Worm (Caenorhabditis elegans) whole organism, L4 larva: Measurements from ENCODE around the gene C55A6.10.

Source experiments
- F44E2.7 ChIP-seq: fragments of 200-800 bp; sonication (Bioruptor generic); IDR thresholded peaks from 2 replicates; pipeline ENCODE4 v2.1.2; 2022; ENCODE audit warnings: missing genetic modification characterization, missing compliant biosample characterization
- T20F7.1 ChIP-seq: fragments of 200-800 bp; sonication (Bioruptor generic); optimal IDR thresholded peaks from 2 replicates; lab custom pipeline; 2018; ENCODE audit warnings: mild to moderate bottlenecking, missing genetic modification characterization, missing compliant biosample characterization
- Y105C5A.15 ChIP-seq: fragments of 200-800 bp; sonication (Bioruptor generic); IDR thresholded peaks from 2 replicates; pipeline ENCODE4 v1.3.6; 2022; ENCODE audit warnings: missing genetic modification characterization, missing compliant biosample characterization
- Y48G9A.11 ChIP-seq: fragments of 200-800 bp; sonication (Bioruptor generic); IDR thresholded peaks from 2 replicates; pipeline ENCODE4 v1.3.6; 2022; ENCODE audit warnings: missing genetic modification reagents, missing genetic modification characterization, missing compliant biosample characterization
- ZK546.5 ChIP-seq, 2 experiments: sonication (generic microtip); optimal IDR thresholded peaks; 2 replicates each; lab custom pipeline; 2017; ENCODE audit warnings: missing biosample characterization in 2 of 2, missing genetic modification characterization in 2 of 2
- aly-2 ChIP-seq: sonication (generic microtip); optimal IDR thresholded peaks from 2 replicates; lab custom pipeline; 2018; ENCODE audit warnings: missing biosample characterization, missing genetic modification characterization
- ceh-20 ChIP-seq: fragments of 200-800 bp; sonication (Bioruptor generic); IDR thresholded peaks from 2 replicates; pipeline ENCODE4 v1.3.6; 2022; ENCODE audit warnings: missing genetic modification reagents, missing genetic modification characterization, missing compliant biosample characterization
- ceh-62 ChIP-seq: sonication (generic microtip); optimal IDR thresholded peaks from 2 replicates; lab custom pipeline; 2017; ENCODE audit warnings: missing biosample characterization, missing genetic modification characterization
- ceh-82 ChIP-seq: sonication (generic microtip); optimal IDR thresholded peaks from 2 replicates; lab custom pipeline; 2017; ENCODE audit warnings: missing biosample characterization, missing genetic modification characterization
- ces-1 ChIP-seq: fragments of 150-350 bp; sonication (generic microtip); optimal IDR thresholded peaks from 4 replicates; lab custom pipeline; 2014; ENCODE audit warnings: missing biosample characterization, missing genetic modification reagents, missing genetic modification characterization
- cey-2 ChIP-seq: sonication (generic microtip); optimal IDR thresholded peaks from 3 replicates; lab custom pipeline; 2017; ENCODE audit warnings: missing genetic modification characterization, mild to moderate bottlenecking, missing compliant biosample characterization, antibody characterized with exemption, borderline replicate concordance; ENCODE audit not compliant: insufficient read depth
- ctbp-1 ChIP-seq: fragments of 200-800 bp; sonication (Bioruptor generic); IDR thresholded peaks from 2 replicates; pipeline ENCODE4 v1.3.6; 2022; ENCODE audit warnings: missing genetic modification reagents, missing genetic modification characterization, missing compliant biosample characterization
- daf-12 ChIP-seq: fragments of 150-350 bp; optimal IDR thresholded peaks from 2 replicates; lab custom pipeline; 2014; ENCODE audit warnings: missing biosample characterization, missing genetic modification reagents, missing genetic modification characterization
- daf-16 ChIP-seq, 3 experiments: sonication (generic microtip); optimal IDR thresholded peaks; 2 replicates each; lab custom pipeline; 2016 to 2017; ENCODE audit warnings: missing genetic modification characterization in 3 of 3, missing genetic modification reagents in 3 of 3, mild to moderate bottlenecking in 2 of 3, missing compliant biosample characterization in 2 of 3, missing biosample characterization in 1 of 3, moderate library complexity in 1 of 3
- daf-19 ChIP-seq: fragments of 200-800 bp; sonication (Bioruptor generic); conservative IDR thresholded peaks from 2 replicates; pipeline ENCODE4 v1.3.6; 2022; ENCODE audit warnings: missing genetic modification characterization, missing compliant biosample characterization
- daf-8 ChIP-seq: fragments of 200-800 bp; sonication (Bioruptor generic); IDR thresholded peaks from 2 replicates; pipeline ENCODE4 v1.3.6; 2022; ENCODE audit warnings: missing genetic modification characterization, missing compliant biosample characterization
- dmd-6 ChIP-seq: fragments of 200-800 bp; sonication (Bioruptor generic); IDR thresholded peaks from 2 replicates; pipeline ENCODE4 v1.3.6; 2022; ENCODE audit warnings: missing genetic modification reagents, missing genetic modification characterization, missing compliant biosample characterization
- duxl-1 ChIP-seq: sonication (generic microtip); optimal IDR thresholded peaks from 2 replicates; lab custom pipeline; 2016; ENCODE audit warnings: mild to moderate bottlenecking, missing genetic modification characterization, moderate library complexity, missing compliant biosample characterization; ENCODE audit not compliant: poor library complexity
- egl-43 ChIP-seq: fragments of 200-800 bp; sonication (Bioruptor generic); IDR thresholded peaks from 2 replicates; pipeline ENCODE4 v1.3.6; 2022; ENCODE audit warnings: missing genetic modification reagents, missing genetic modification characterization, missing compliant biosample characterization
- gei-8 ChIP-seq: fragments of 200-800 bp; sonication (Bioruptor generic); optimal IDR thresholded peaks from 2 replicates; lab custom pipeline; 2018; ENCODE audit warnings: mild to moderate bottlenecking, missing genetic modification characterization, missing compliant biosample characterization
- hif-1 ChIP-seq, 2 experiments: sonication (generic microtip); optimal IDR thresholded peaks; 2 replicates each; lab custom pipeline; 2016 to 2017; ENCODE audit warnings: missing compliant biosample characterization in 2 of 2, missing genetic modification characterization in 2 of 2, missing genetic modification reagents in 2 of 2, missing genotype in 2 of 2, mild to moderate bottlenecking in 1 of 2
- hlh-30 ChIP-seq: sonication (generic microtip); optimal IDR thresholded peaks from 2 replicates; lab custom pipeline; 2017; ENCODE audit warnings: antibody characterized with exemption, mild to moderate bottlenecking, missing genetic modification characterization, missing compliant biosample characterization; ENCODE audit not compliant: insufficient read depth
- lim-7 ChIP-seq: fragments of 200-800 bp; sonication (Bioruptor generic); IDR thresholded peaks from 2 replicates; pipeline ENCODE4 v1.3.6; 2022; ENCODE audit warnings: missing genetic modification characterization, missing compliant biosample characterization
- lin-1 ChIP-seq: fragments of 200-800 bp; sonication (Bioruptor generic); IDR thresholded peaks from 2 replicates; pipeline ENCODE4 v1.3.6; 2022; ENCODE audit warnings: missing genetic modification reagents, missing genetic modification characterization, missing compliant biosample characterization
- lin-15B ChIP-seq: fragments of 150-350 bp; sonication (generic microtip); optimal IDR thresholded peaks from 3 replicates; lab custom pipeline; 2014; ENCODE audit warnings: missing biosample characterization, missing genetic modification characterization
- lin-29 ChIP-seq: fragments of 200-800 bp; sonication (Bioruptor generic); IDR thresholded peaks from 2 replicates; pipeline ENCODE4 v1.3.6; 2022; ENCODE audit warnings: missing genetic modification reagents, missing genetic modification characterization, missing compliant biosample characterization
- lin-39 ChIP-seq: fragments of 150-350 bp; optimal IDR thresholded peaks from 2 replicates; lab custom pipeline; 2014; ENCODE audit warnings: missing biosample characterization, missing genetic modification reagents, missing genetic modification characterization
- lir-3 ChIP-seq: sonication (generic microtip); optimal IDR thresholded peaks from 2 replicates; lab custom pipeline; 2016; ENCODE audit warnings: mild to moderate bottlenecking, missing genetic modification characterization, missing compliant biosample characterization
- madf-5 ChIP-seq, 2 experiments: fragments of 200-800 bp; sonication (Bioruptor generic); IDR thresholded peaks; 2 replicates each; pipeline ENCODE4 v1.3.6; 2022; ENCODE audit warnings: missing compliant biosample characterization in 2 of 2, missing genetic modification characterization in 2 of 2
- mdt-29 ChIP-seq: fragments of 200-800 bp; sonication (Bioruptor generic); IDR thresholded peaks from 2 replicates; pipeline ENCODE4 v1.3.6; 2022; ENCODE audit warnings: missing genetic modification reagents, missing genetic modification characterization, missing compliant biosample characterization
- mep-1 ChIP-seq: fragments of 150-350 bp; sonication (generic microtip); optimal IDR thresholded peaks from 3 replicates; lab custom pipeline; 2014; ENCODE audit warnings: missing biosample characterization, missing genetic modification characterization
- mxl-3 ChIP-seq: fragments of 200-800 bp; sonication (Bioruptor generic); optimal IDR thresholded peaks from 2 replicates; lab custom pipeline; 2018; ENCODE audit warnings: mild to moderate bottlenecking, missing genetic modification characterization, missing compliant biosample characterization
- nhr-10 ChIP-seq: fragments of 150-350 bp; optimal IDR thresholded peaks from 2 replicates; lab custom pipeline; 2014; ENCODE audit warnings: missing biosample characterization, missing genetic modification characterization
- nhr-102 ChIP-seq: sonication (generic microtip); optimal IDR thresholded peaks from 2 replicates; lab custom pipeline; 2016; ENCODE audit warnings: mild to moderate bottlenecking, missing genetic modification characterization, moderate library complexity, missing compliant biosample characterization
- nhr-11 ChIP-seq: fragments of 150-350 bp; optimal IDR thresholded peaks from 2 replicates; lab custom pipeline; 2014; ENCODE audit warnings: missing biosample characterization, missing genetic modification characterization
- nhr-111 ChIP-seq: fragments of 200-800 bp; sonication (Bioruptor generic); optimal IDR thresholded peaks from 2 replicates; lab custom pipeline; 2018; ENCODE audit warnings: mild to moderate bottlenecking, missing genetic modification characterization, missing compliant biosample characterization
- nhr-25 ChIP-seq: sonication (generic microtip); optimal IDR thresholded peaks from 2 replicates; lab custom pipeline; 2017; ENCODE audit warnings: missing genetic modification characterization, mild to moderate bottlenecking, missing compliant biosample characterization, antibody characterized with exemption, moderate library complexity, borderline replicate concordance; ENCODE audit not compliant: insufficient read depth
- nhr-28 ChIP-seq: fragments of 150-350 bp; optimal IDR thresholded peaks from 2 replicates; lab custom pipeline; 2014; ENCODE audit warnings: missing biosample characterization, missing genetic modification characterization
- nhr-41 ChIP-seq: fragments of 200-800 bp; sonication (Bioruptor generic); IDR thresholded peaks from 2 replicates; pipeline ENCODE4 v1.3.6; 2022; ENCODE audit warnings: missing genetic modification reagents, missing genetic modification characterization, missing compliant biosample characterization
- nhr-42 ChIP-seq: fragments of 200-800 bp; sonication (Bioruptor generic); IDR thresholded peaks from 2 replicates; pipeline ENCODE4 v1.3.6; 2022; ENCODE audit warnings: missing genetic modification characterization, missing compliant biosample characterization
- nhr-48 ChIP-seq: sonication (generic microtip); optimal IDR thresholded peaks from 2 replicates; lab custom pipeline; 2016; ENCODE audit warnings: mild to moderate bottlenecking, missing genetic modification characterization, missing compliant biosample characterization
- nhr-76 ChIP-seq: fragments of 150-350 bp; optimal IDR thresholded peaks from 2 replicates; lab custom pipeline; 2014; ENCODE audit warnings: missing biosample characterization, missing genetic modification characterization
- pha-4 ChIP-seq, 2 experiments: fragments of 150-350 bp in 1 of 2; fragments of 200-800 bp in 1 of 2; sonication (Bioruptor generic) in 1 of 2; IDR thresholded peaks in 1 of 2; optimal IDR thresholded peaks in 1 of 2; 2 replicates each; pipeline versions ENCODE4 v1.3.6 to Lab custom; 2014 to 2022; ENCODE audit warnings: missing genetic modification characterization in 2 of 2, missing genetic modification reagents in 2 of 2, missing biosample characterization in 1 of 2, missing compliant biosample characterization in 1 of 2
- pqm-1 ChIP-seq: sonication (generic microtip); optimal IDR thresholded peaks from 2 replicates; lab custom pipeline; 2017; ENCODE audit warnings: missing biosample characterization, missing genetic modification characterization
- sdz-12 ChIP-seq: fragments of 200-800 bp; sonication (Bioruptor generic); optimal IDR thresholded peaks from 2 replicates; lab custom pipeline; 2018; ENCODE audit warnings: mild to moderate bottlenecking, missing genetic modification characterization, missing compliant biosample characterization
- snpc-1.2 ChIP-seq: fragments of 200-800 bp; sonication (Bioruptor generic); IDR thresholded peaks from 2 replicates; pipeline ENCODE4 v1.3.6; 2022; ENCODE audit warnings: missing genetic modification reagents, missing genetic modification characterization, missing compliant biosample characterization
- spr-1 ChIP-seq: sonication (generic microtip); optimal IDR thresholded peaks from 2 replicates; lab custom pipeline; 2016; ENCODE audit warnings: mild to moderate bottlenecking, missing genetic modification characterization, missing compliant biosample characterization
- zfp-2 ChIP-seq: sonication (generic microtip); optimal IDR thresholded peaks from 2 replicates; lab custom pipeline; 2016; ENCODE audit warnings: mild to moderate bottlenecking, missing genetic modification characterization, missing compliant biosample characterization
- zip-11 ChIP-seq: fragments of 200-800 bp; sonication (Bioruptor generic); IDR thresholded peaks from 2 replicates; pipeline ENCODE4 v1.3.6; 2022; ENCODE audit warnings: missing genetic modification characterization, missing compliant biosample characterization
- ztf-7 ChIP-seq: fragments of 150-350 bp; optimal IDR thresholded peaks from 2 replicates; lab custom pipeline; 2014; ENCODE audit warnings: missing biosample characterization, missing genetic modification characterization

The C55A6.10 gene

DNA sequence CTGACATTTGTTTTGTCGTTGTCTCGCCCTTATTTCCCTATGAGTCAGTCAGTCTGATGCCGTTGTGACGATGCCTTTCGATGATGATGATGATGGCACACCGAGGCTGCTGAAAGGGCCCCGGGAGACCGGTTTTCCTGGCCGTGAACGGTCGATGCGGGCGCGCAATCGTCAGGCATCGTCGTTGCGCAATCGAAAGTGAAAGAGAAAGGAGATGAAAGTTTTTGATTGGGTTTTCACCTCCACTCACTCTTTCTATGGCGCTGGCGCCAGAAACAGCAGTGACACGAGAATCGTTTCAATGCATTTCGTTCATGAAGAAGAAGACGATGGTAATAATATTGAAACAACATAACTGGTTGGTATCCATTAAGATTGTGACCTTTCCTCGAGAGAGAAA lies 27.8 kb downstream of the C55A6.10 start (continued):
- TF ChIP-seq egl-43, result peak; percentile 72; the same call in 1 of the 2 replicates
- no peak for TF ChIP-seq nhr-111
- no peak for TF ChIP-seq daf-19 (GFP tag; lab: Robert Waterston, UW)
- no peak for TF ChIP-seq ceh-82 (tag; lab: Kevin White, UChicago)
- no peak for TF ChIP-seq pqm-1 (tag; lab: Kevin White, UChicago)
- TF ChIP-seq dmd-6 (GFP tag; lab: Robert Waterston, UW), result no peak
- TF ChIP-seq aly-2 (tag; lab: Kevin White, UChicago), result no peak
- TF ChIP-seq pha-4 (GFP tag; IDR thresholded peaks at IDR 0.05; lab: Robert Waterston, UW), result no peak
- TF ChIP-seq pha-4 (tag; optimal IDR thresholded peaks at IDR 0.05; lab: Kevin White, UChicago), result no peak
- TF ChIP-seq mdt-29 (GFP tag; lab: Robert Waterston, UW), result peak; percentile 31; the same call in 1 of the 2 replicates
- TF ChIP-seq nhr-42, result no peak
- TF ChIP-seq cey-2 (tag; lab: Kevin White, UChicago), result no peak
- no peak for TF ChIP-seq hif-1 (tag; optimal IDR thresholded peaks at IDR 0.05; lab: Kevin White, UChicago)
- TF ChIP-seq lin-1, result no peak
- TF ChIP-seq nhr-25 (tag; lab: Kevin White, UChicago), result peak; percentile 87
- TF ChIP-seq ceh-20, result no peak
- TF ChIP-seq lir-3 (tag; lab: Kevin White, UChicago), result no peak
- peak; percentile 62 for TF ChIP-seq mxl-3 (GFP tag; lab: Kevin White, UChicago)
- no peak for TF ChIP-seq nhr-102 (tag; lab: Kevin White, UChicago)
- TF ChIP-seq daf-16 (GFP tag; optimal IDR thresholded peaks at IDR 0.05; lab: Kevin White, UChicago), result no peak
- no peak for TF ChIP-seq daf-16 (tag; optimal IDR thresholded peaks at IDR 0.05; lab: Kevin White, UChicago)
- TF ChIP-seq ces-1 (GFP tag; lab: Kevin White, UChicago), result no peak
- no peak for TF ChIP-seq ctbp-1 (GFP tag; lab: Robert Waterston, UW)
- TF ChIP-seq zfp-2 (tag; lab: Kevin White, UChicago), result no peak
- TF ChIP-seq nhr-10 (tag; lab: Kevin White, UChicago), result no peak
- TF ChIP-seq lin-29 (GFP tag; lab: Robert Waterston, UW), result 0 out of 2 replicates have a peak, but pooled peaks have one; percentile 25
- peak; percentile 42; the same call in 1 of the 2 replicates for TF ChIP-seq lim-7 (GFP tag; lab: Robert Waterston, UW)
- TF ChIP-seq nhr-28, result peak; percentile 58
- no peak for TF ChIP-seq ZK546.5 (tag; optimal IDR thresholded peaks at IDR 0.05; lab: Kevin White, UChicago)
- no peak for TF ChIP-seq nhr-11 (tag; lab: Kevin White, UChicago)
- peak; percentile 36 for TF ChIP-seq hlh-30 (tag; lab: Kevin White, UChicago)
- peak; percentile 25 for TF ChIP-seq mep-1 (tag; lab: Kevin White, UChicago)
- TF ChIP-seq ztf-7, result no peak
- peak; percentile 57 to 69; a peak in 3 of 4 replicates for TF ChIP-seq madf-5 (GFP tag; IDR thresholded peaks at IDR 0.05; lab: Robert Waterston, UW)
- TF ChIP-seq lin-15B (tag; lab: Kevin White, UChicago), result no peak
- TF ChIP-seq zip-11 (GFP tag; lab: Robert Waterston, UW), result no peak
- TF ChIP-seq daf-8 (GFP tag; lab: Robert Waterston, UW), result no peak
- TF ChIP-seq spr-1 (tag; lab: Kevin White, UChicago), result no peak
- no peak for TF ChIP-seq nhr-41
- TF ChIP-seq ceh-62 (tag; lab: Kevin White, UChicago), result no peak
- TF ChIP-seq Y48G9A.11 (GFP tag; lab: Robert Waterston, UW), result no peak
- TF ChIP-seq daf-12 (tag; lab: Kevin White, UChicago), result no peak
- TF ChIP-seq gei-8 (GFP tag; lab: Kevin White, UChicago), result no peak
- no peak for TF ChIP-seq Y105C5A.15 (GFP tag; lab: Robert Waterston, UW)
- no peak for TF ChIP-seq T20F7.1 (GFP tag; lab: Kevin White, UChicago)
- no peak for TF ChIP-seq lin-39 (tag; lab: Kevin White, UChicago)
- TF ChIP-seq nhr-76, result no peak
- no peak for TF ChIP-seq duxl-1 (tag; lab: Kevin White, UChicago)
- TF ChIP-seq sdz-12 (GFP tag; lab: Kevin White, UChicago), result no peak
- no peak for TF ChIP-seq F44E2.7 (GFP tag; lab: Robert Waterston, UW)
- TF ChIP-seq nhr-48 (tag; lab: Kevin White, UChicago), result no peak
- no peak for TF ChIP-seq snpc-1.2 (GFP tag; lab: Robert Waterston, UW)
